Fruit fly (Drosophila melanogaster) whole organism, prepupa: ENCODE measurements around the gene haf.

Source experiments
- Blimp-1 ChIP-seq: fragments of 200-800 bp; sonication (Bioruptor generic); optimal IDR thresholded peaks from 3 replicates; lab custom pipeline; 2017; ENCODE audit warnings: missing biosample characterization, missing genetic modification characterization, mild to moderate bottlenecking, moderate library complexity, missing genetic modification reagents
- CG16779 ChIP-seq: fragments of 200-800 bp; sonication (Bioruptor generic); optimal IDR thresholded peaks from 3 replicates; lab custom pipeline; 2017; ENCODE audit warnings: missing biosample characterization, mild to moderate bottlenecking, missing genetic modification characterization
- CG6792 ChIP-seq: fragments of 200-800 bp; sonication (Bioruptor generic); optimal IDR thresholded peaks from 3 replicates; lab custom pipeline; 2016; ENCODE audit warnings: missing biosample characterization, missing genetic modification characterization
- CG6854 ChIP-seq: fragments of 200-800 bp; sonication (Bioruptor generic); optimal IDR thresholded peaks from 2 replicates; lab custom pipeline; 2017; ENCODE audit warnings: missing biosample characterization, mild to moderate bottlenecking, missing genetic modification characterization
- Hr39 ChIP-seq: fragments of 200-800 bp; sonication (Bioruptor generic); optimal IDR thresholded peaks from 2 replicates; lab custom pipeline; 2016; ENCODE audit warnings: missing biosample characterization, missing genetic modification characterization
- Smox ChIP-seq: fragments of 200-800 bp; sonication (Bioruptor generic); optimal IDR thresholded peaks from 3 replicates; lab custom pipeline; 2016; ENCODE audit warnings: missing biosample characterization, missing genetic modification characterization
- svp ChIP-seq: fragments of 200-800 bp; sonication (Bioruptor generic); peaks from one replicate; lab custom pipeline; 2016; ENCODE audit warnings: missing biosample characterization, missing genetic modification characterization

DNA sequence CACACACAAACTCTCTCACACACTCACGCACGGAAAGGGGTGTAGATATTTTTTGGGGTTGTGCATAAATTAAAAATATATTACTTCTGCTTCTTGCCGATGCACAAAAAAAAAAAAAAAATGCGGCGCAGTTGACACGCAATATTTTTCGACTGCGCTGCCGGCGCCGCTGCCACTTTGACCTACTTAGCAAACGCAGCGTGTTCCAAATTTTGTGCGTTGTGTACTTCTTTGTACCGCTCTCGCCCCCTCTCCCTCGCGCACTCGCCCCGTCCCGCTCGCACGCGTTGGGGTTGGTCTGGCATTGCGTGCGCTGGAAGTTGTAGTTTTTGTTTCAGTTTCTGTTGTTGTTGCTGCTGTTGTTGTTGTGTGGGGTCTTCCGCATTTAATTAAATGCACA is 99.3 kb downstream of the haf start:
- no peak for TF ChIP-seq CG6792 (GFP tag; lab: Kevin White, UChicago)
- no peak for TF ChIP-seq svp (GFP tag; lab: Kevin White, UChicago)
- no peak for TF ChIP-seq Hr39
- TF ChIP-seq CG16779 (tag; lab: Kevin White, UChicago): no peak
- no peak for TF ChIP-seq Smox (GFP tag; lab: Kevin White, UChicago)
- no peak for TF ChIP-seq Blimp-1 (GFP tag; lab: Kevin White, UChicago)
- no peak for TF ChIP-seq CG6854 (GFP tag; lab: Kevin White, UChicago)
